Fruit fly (Drosophila melanogaster) whole organism, pupa: ENCODE results near the gene Nepl16.

Experiments used
- CG10348 ChIP-seq: fragments of 200-800 bp; sonication (Bioruptor generic); IDR thresholded peaks from 2 replicates; pipeline ENCODE4 v1.3.6; 2022; ENCODE audit warnings: missing biosample characterization, missing genetic modification characterization
- CG12605 ChIP-seq: fragments of 200-800 bp; sonication (Bioruptor generic); IDR thresholded peaks from 2 replicates; pipeline ENCODE4 v1.3.6; 2022; ENCODE audit warnings: missing biosample characterization, missing genetic modification characterization
- CG13204 ChIP-seq: fragments of 200-800 bp; sonication (Bioruptor generic); optimal IDR thresholded peaks from 2 replicates; lab custom pipeline; 2018; ENCODE audit warnings: missing biosample characterization, mild to moderate bottlenecking, missing genetic modification characterization, moderate library complexity
- CG14655 ChIP-seq: fragments of 200-800 bp; sonication (Bioruptor generic); optimal IDR thresholded peaks from 3 replicates; lab custom pipeline; 2017; ENCODE audit warnings: mild to moderate bottlenecking, missing biosample characterization, missing genetic modification reagents, missing genetic modification characterization
- CG15710 ChIP-seq: fragments of 200-800 bp; sonication (Bioruptor generic); optimal IDR thresholded peaks from 2 replicates; lab custom pipeline; 2018; ENCODE audit warnings: missing biosample characterization, mild to moderate bottlenecking, missing genetic modification characterization, moderate library complexity
- CG17806 ChIP-seq: fragments of 200-800 bp; sonication (Bioruptor generic); optimal IDR thresholded peaks from 2 replicates; lab custom pipeline; 2018; ENCODE audit warnings: missing biosample characterization, mild to moderate bottlenecking, missing genetic modification characterization, moderate library complexity
- CG32121 ChIP-seq: fragments of 200-800 bp; sonication (Bioruptor generic); IDR thresholded peaks from 2 replicates; pipeline ENCODE4 v1.3.6; 2022; ENCODE audit warnings: missing biosample characterization, missing genetic modification characterization
- CG34367 ChIP-seq: fragments of 200-800 bp; sonication (Bioruptor generic); optimal IDR thresholded peaks from 2 replicates; lab custom pipeline; 2018; ENCODE audit warnings: missing biosample characterization, mild to moderate bottlenecking, missing genetic modification characterization
- CG4496 ChIP-seq: fragments of 200-800 bp; sonication (Bioruptor generic); IDR thresholded peaks from 3 replicates; pipeline ENCODE4 v1.3.6; 2022; ENCODE audit warnings: missing biosample characterization, missing genetic modification characterization
- CG8159 ChIP-seq: fragments of 200-800 bp; sonication (Bioruptor generic); optimal IDR thresholded peaks from 3 replicates; lab custom pipeline; 2018; ENCODE audit warnings: missing biosample characterization, mild to moderate bottlenecking, missing genetic modification characterization, moderate library complexity
- CG9948 ChIP-seq: fragments of 200-800 bp; sonication (Bioruptor generic); optimal IDR thresholded peaks from 2 replicates; lab custom pipeline; 2018; ENCODE audit warnings: missing biosample characterization, mild to moderate bottlenecking, missing genetic modification characterization, moderate library complexity
- D1 ChIP-seq: fragments of 200-800 bp; sonication (Bioruptor generic); optimal IDR thresholded peaks from 2 replicates; lab custom pipeline; 2018; ENCODE audit warnings: missing biosample characterization, mild to moderate bottlenecking, missing genetic modification characterization, moderate library complexity
- EcR ChIP-seq: fragments of 200-800 bp; sonication (Bioruptor generic); optimal IDR thresholded peaks from 3 replicates; lab custom pipeline; 2019; ENCODE audit warnings: missing biosample characterization, missing genetic modification characterization, mild to moderate bottlenecking, moderate library complexity, missing genetic modification reagents
- Ets98B ChIP-seq: fragments of 200-800 bp; sonication (Bioruptor generic); IDR thresholded peaks from 2 replicates; pipeline ENCODE4 v1.3.6; 2022; ENCODE audit warnings: missing biosample characterization, missing genetic modification characterization
- Pif1A ChIP-seq: fragments of 200-800 bp; sonication (Bioruptor generic); optimal IDR thresholded peaks from 3 replicates; lab custom pipeline; 2016; ENCODE audit warnings: missing biosample characterization, missing genetic modification characterization
- Pif1B ChIP-seq: fragments of 200-800 bp; sonication (Bioruptor generic); optimal IDR thresholded peaks from 3 replicates; lab custom pipeline; 2016; ENCODE audit warnings: missing biosample characterization, missing genetic modification characterization
- Snoo ChIP-seq: fragments of 200-800 bp; sonication (Bioruptor generic); optimal IDR thresholded peaks from 3 replicates; lab custom pipeline; 2017; ENCODE audit warnings: missing biosample characterization, mild to moderate bottlenecking, missing genetic modification characterization, inconsistent platforms
- fd96Ca ChIP-seq: fragments of 200-800 bp; sonication (Bioruptor generic); IDR thresholded peaks from 3 replicates; pipeline ENCODE4 v1.3.6; 2022; ENCODE audit warnings: missing biosample characterization, missing genetic modification characterization
- gl ChIP-seq: fragments of 200-800 bp; sonication (Bioruptor generic); optimal IDR thresholded peaks from 2 replicates; lab custom pipeline; 2018; ENCODE audit warnings: missing biosample characterization, mild to moderate bottlenecking, missing genetic modification characterization
- rn ChIP-seq: fragments of 200-800 bp; sonication (Bioruptor generic); IDR thresholded peaks from 2 replicates; pipeline ENCODE4 v1.3.6; 2022; ENCODE audit warnings: missing biosample characterization, missing genetic modification characterization

Gene Nepl16

dm6 chr3R:25064907-25065841, 47.1 kb downstream of the Nepl16 start, which contains the start of the genes veli and PQBP1:
TSS of gene veli (minus strand) at chr3R:25065591.
TSS of gene PQBP1 (plus strand) at chr3R:25065791.
- TF ChIP-seq CG8159 (tag; lab: Kevin White, UChicago) = no peak
- TF ChIP-seq rn (GFP tag; lab: Robert Waterston, UW) = no peak
- no peak for TF ChIP-seq Snoo (tag; lab: Kevin White, UChicago)
- TF ChIP-seq Ets98B (GFP tag; lab: Robert Waterston, UW) = no peak
- no peak for TF ChIP-seq CG4496 (GFP tag; lab: Robert Waterston, UW)
- TF ChIP-seq CG14655 (GFP tag; lab: Kevin White, UChicago) = no peak
- TF ChIP-seq CG32121 (GFP tag; lab: Robert Waterston, UW) = no peak
- TF ChIP-seq CG15710 (tag; lab: Kevin White, UChicago) = no peak
- TF ChIP-seq CG13204 (GFP tag; lab: Kevin White, UChicago) = no peak
- TF ChIP-seq CG12605 = no peak
- no peak for TF ChIP-seq fd96Ca (GFP tag; lab: Robert Waterston, UW)
- TF ChIP-seq CG34367 (tag; lab: Kevin White, UChicago) = no peak
- TF ChIP-seq CG17806 (tag; lab: Kevin White, UChicago) = no peak
- TF ChIP-seq D1 (tag; lab: Kevin White, UChicago) = no peak
- no peak for TF ChIP-seq gl
- TF ChIP-seq Pif1B (GFP tag; lab: Kevin White, UChicago) = no peak
- TF ChIP-seq Pif1A (GFP tag; lab: Kevin White, UChicago) = no peak
- no peak for TF ChIP-seq CG10348 (GFP tag; lab: Robert Waterston, UW)
- no peak for TF ChIP-seq EcR (GFP tag; lab: Kevin White, UChicago)

- TF ChIP-seq Pif1B (GFP tag; lab: Kevin White, UChicago) = no peak
- TF ChIP-seq D1 (tag; lab: Kevin White, UChicago) = no peak
- TF ChIP-seq CG32121 (GFP tag; lab: Robert Waterston, UW) = no peak
- TF ChIP-seq Snoo (tag; lab: Kevin White, UChicago) = no peak
- TF ChIP-seq rn (GFP tag; lab: Robert Waterston, UW) = no peak
- TF ChIP-seq CG14655 (GFP tag; lab: Kevin White, UChicago) = no peak
- TF ChIP-seq CG12605 = no peak
- TF ChIP-seq CG9948 (tag; lab: Kevin White, UChicago) = no peak
- no peak for TF ChIP-seq CG17806 (tag; lab: Kevin White, UChicago)
- TF ChIP-seq CG8159 (tag; lab: Kevin White, UChicago) = no peak
- TF ChIP-seq CG4496 (GFP tag; lab: Robert Waterston, UW) = no peak
- TF ChIP-seq EcR (GFP tag; lab: Kevin White, UChicago) = no peak
- TF ChIP-seq Ets98B (GFP tag; lab: Robert Waterston, UW) = no peak
- no peak for TF ChIP-seq CG13204 (GFP tag; lab: Kevin White, UChicago)
Observed at dm6 chr3R:25060462-25060861, 51.9 kb downstream of the Nepl16 start.
